Worm (Caenorhabditis elegans) whole organism, L4/young adult: ENCODE data around the gene H12I13.6.

Source experiments
- W03F9.2 ChIP-seq: fragments of 150-350 bp; optimal IDR thresholded peaks from 2 replicates; lab custom pipeline; 2014; ENCODE audit warnings: missing biosample characterization, missing genetic modification characterization
- dao-5 ChIP-seq: sonication (generic microtip); optimal IDR thresholded peaks from 2 replicates; lab custom pipeline; 2016; ENCODE audit warnings: missing genotype, missing genetic modification characterization, moderate library complexity, missing compliant biosample characterization
- him-1 ChIP-seq: sonication (generic microtip); optimal IDR thresholded peaks from 2 replicates; lab custom pipeline; 2016; ENCODE audit warnings: missing genotype, missing genetic modification reagents, missing genetic modification characterization, missing compliant biosample characterization

- TF ChIP-seq W03F9.2 (tag; lab: Kevin White, UChicago) (no peak), him-1 (tag; lab: Kevin White, UChicago) (no peak), dao-5 (no peak)
These were observed 3.0 kb downstream of the H12I13.6 start, which contains the start of gene fbf-1 for ce11 chrII:6080743-6081142.
